Worm (Caenorhabditis elegans) whole organism, midembryonic: ENCODE data around the gene srh-112.

ENCODE experiments used
- T22C8.4 ChIP-seq: fragments of 200-800 bp; sonication (Bioruptor generic); IDR thresholded peaks from 2 replicates; pipeline ENCODE4 v1.3.6; 2022; ENCODE audit warnings: missing genetic modification characterization, missing compliant biosample characterization
- flt-1 ChIP-seq: fragments of 200-800 bp; sonication (Bioruptor generic); IDR thresholded peaks from 2 replicates; pipeline ENCODE4 v1.3.6; 2022; ENCODE audit warnings: missing genetic modification characterization, missing compliant biosample characterization
- klf-2 ChIP-seq: fragments of 200-800 bp; sonication (Bioruptor generic); conservative IDR thresholded peaks from 2 replicates; pipeline ENCODE4 v1.3.6; 2022; ENCODE audit warnings: missing genetic modification reagents, missing genetic modification characterization, missing compliant biosample characterization
- tab-1 ChIP-seq: fragments of 200-800 bp; sonication (Bioruptor generic); IDR thresholded peaks from 2 replicates; pipeline ENCODE4 v1.3.6; 2022; ENCODE audit warnings: missing genetic modification characterization, missing compliant biosample characterization
- ztf-23 ChIP-seq: fragments of 200-800 bp; sonication (Bioruptor generic); IDR thresholded peaks from 2 replicates; pipeline ENCODE4 v1.3.6; 2022; ENCODE audit warnings: missing genetic modification reagents, missing genetic modification characterization, missing compliant biosample characterization

ce11 chrV:17251364-17251961, 25.4 kb upstream of the srh-112 start, which contains the start of gene Y61B8A.6:
- 0 out of 2 replicates have a peak, but pooled peaks have one; percentile 9 for TF ChIP-seq T22C8.4 (GFP tag; lab: Robert Waterston, UW)
- no peak for TF ChIP-seq ztf-23 (GFP tag; lab: Robert Waterston, UW)
- no peak for TF ChIP-seq klf-2 (GFP tag; lab: Robert Waterston, UW)
- TF ChIP-seq tab-1, result no peak
- TF ChIP-seq flt-1 (GFP tag; lab: Robert Waterston, UW), result no peak
